Fruit fly (Drosophila melanogaster) Kc167 (cell line): ENCODE results near the gene Fbxl7.

Experiments used
- h ChIP-seq: fragments of >200 bp; optimal IDR thresholded peaks from 3 replicates; lab custom pipeline; 2018; ENCODE audit warnings: missing external identifiers
- insv ChIP-seq: fragments of >200 bp; optimal IDR thresholded peaks from 3 replicates; lab custom pipeline; 2018; ENCODE audit warnings: missing external identifiers

- TF ChIP-seq h (lab: Kevin White, UChicago) = no peak
- no peak for TF ChIP-seq insv (lab: Kevin White, UChicago)
These were observed 5.2 kb downstream of the Fbxl7 start for dm6 chr3R:15925939-15926338.
